Fruit fly (Drosophila melanogaster) whole organism, embryonic: ENCODE data around the gene CG10232.

ENCODE experiments used
- ATbp ChIP-seq: fragments of 200-800 bp; sonication (Bioruptor generic); optimal IDR thresholded peaks from 2 replicates; lab custom pipeline; 2017; ENCODE audit warnings: missing biosample characterization, mild to moderate bottlenecking, missing genetic modification characterization, missing genetic modification reagents
- Awh ChIP-seq: fragments of 200-800 bp; sonication (Bioruptor generic); IDR thresholded peaks from 2 replicates; pipeline ENCODE4, ENCODE4 v1.3.6; 2022; ENCODE audit warnings: missing biosample characterization, missing genetic modification characterization
- Bdp1 ChIP-seq: fragments of 200-800 bp; sonication (Bioruptor generic); optimal IDR thresholded peaks from 3 replicates; lab custom pipeline; 2016; ENCODE audit warnings: missing biosample characterization, missing genetic modification characterization
- Bgb ChIP-seq: fragments of 200-800 bp; sonication (Bioruptor generic); IDR thresholded peaks from 2 replicates; pipeline ENCODE4 v1.3.6; 2022; ENCODE audit warnings: missing biosample characterization, missing genetic modification characterization; ENCODE audit not compliant: partially characterized antibody
- BtbVII ChIP-seq: fragments of 200-800 bp; sonication (Bioruptor generic); optimal IDR thresholded peaks from 3 replicates; lab custom pipeline; 2017; ENCODE audit warnings: missing biosample characterization, mild to moderate bottlenecking, missing genetic modification characterization
- CG11085 ChIP-seq: fragments of 200-800 bp; sonication (Bioruptor generic); IDR thresholded peaks from 2 replicates; pipeline ENCODE4 v1.3.6; 2022; ENCODE audit warnings: missing biosample characterization, missing genetic modification characterization
- CG11398 ChIP-seq: fragments of 200-800 bp; sonication (Bioruptor generic); optimal IDR thresholded peaks from 2 replicates; lab custom pipeline; 2016; ENCODE audit warnings: missing biosample characterization, missing genetic modification characterization
- CG12236 ChIP-seq: fragments of 200-800 bp; sonication (Bioruptor generic); optimal IDR thresholded peaks from 2 replicates; lab custom pipeline; 2016; ENCODE audit warnings: missing biosample characterization, missing genetic modification characterization
- CG16815 ChIP-seq: fragments of 200-800 bp; sonication (Bioruptor generic); optimal IDR thresholded peaks from 3 replicates; lab custom pipeline; 2017; ENCODE audit warnings: missing biosample characterization, mild to moderate bottlenecking, missing genetic modification characterization
- CG18599 ChIP-seq: fragments of 200-800 bp; sonication (Bioruptor generic); optimal IDR thresholded peaks from 3 replicates; lab custom pipeline; 2017; ENCODE audit warnings: missing biosample characterization, missing genetic modification characterization, mild to moderate bottlenecking, moderate library complexity, missing genetic modification reagents
- CG30403 ChIP-seq: fragments of 200-800 bp; sonication (Bioruptor generic); optimal IDR thresholded peaks from 3 replicates; lab custom pipeline; 2016; ENCODE audit warnings: missing biosample characterization, missing genetic modification characterization
- CG3163 ChIP-seq: fragments of 200-800 bp; sonication (Bioruptor generic); optimal IDR thresholded peaks from 3 replicates; lab custom pipeline; 2016; ENCODE audit warnings: missing biosample characterization, missing genetic modification characterization
- CG4707 ChIP-seq: fragments of 200-800 bp; sonication (Bioruptor generic); optimal IDR thresholded peaks from 2 replicates; lab custom pipeline; 2018; ENCODE audit warnings: missing biosample characterization, mild to moderate bottlenecking, missing genetic modification characterization, moderate library complexity
- CG4854 ChIP-seq: fragments of 200-800 bp; sonication (Bioruptor generic); optimal IDR thresholded peaks from 2 replicates; lab custom pipeline; 2016; ENCODE audit warnings: missing biosample characterization, missing genetic modification characterization, inconsistent platforms
- CG6854 ChIP-seq: fragments of 200-800 bp; sonication (Bioruptor generic); optimal IDR thresholded peaks from 3 replicates; lab custom pipeline; 2017; ENCODE audit warnings: missing biosample characterization, mild to moderate bottlenecking, missing genetic modification characterization
- CG8290 ChIP-seq, 3 experiments: fragments of 200-800 bp; sonication (Bioruptor generic); optimal IDR thresholded peaks; 2 replicates each; lab custom pipeline; 2016 to 2019; ENCODE audit warnings: missing biosample characterization in 3 of 3, missing genetic modification characterization in 3 of 3, mild to moderate bottlenecking in 2 of 3, moderate library complexity in 1 of 3
- CG8359 ChIP-seq: fragments of 200-800 bp; sonication (Bioruptor generic); optimal IDR thresholded peaks from 2 replicates; lab custom pipeline; 2017; ENCODE audit warnings: missing biosample characterization, mild to moderate bottlenecking, missing genetic modification characterization, borderline replicate concordance
- Camta ChIP-seq: fragments of 200-800 bp; sonication (Bioruptor generic); optimal IDR thresholded peaks from 2 replicates; lab custom pipeline; 2016; ENCODE audit warnings: missing biosample characterization, missing genetic modification characterization
- Dbx ChIP-seq: fragments of 200-800 bp; sonication (Bioruptor generic); IDR thresholded peaks from 3 replicates; pipeline ENCODE4 v1.3.6; 2022; ENCODE audit warnings: missing biosample characterization, missing genetic modification characterization
- Eip74EF ChIP-seq, 2 experiments: fragments of 200-800 bp in 1 of 2; fragments of >200 bp in 1 of 2; sonication (Bioruptor generic) in 1 of 2; optimal IDR thresholded peaks; 2 replicates each; lab custom pipeline; 2017 to 2019; ENCODE audit warnings: missing biosample characterization in 2 of 2, missing genetic modification characterization in 2 of 2, mild to moderate bottlenecking in 1 of 2, moderate library complexity in 1 of 2
- Fer1 ChIP-seq: fragments of 200-800 bp; sonication (Bioruptor generic); optimal IDR thresholded peaks from 2 replicates; lab custom pipeline; 2017; ENCODE audit warnings: missing biosample characterization, mild to moderate bottlenecking, missing genetic modification characterization
- H15 ChIP-seq: fragments of 200-800 bp; sonication (Bioruptor generic); IDR thresholded peaks from 3 replicates; pipeline ENCODE4 v1.3.6; 2022; ENCODE audit warnings: missing biosample characterization, missing genetic modification characterization
- HHEX ChIP-seq: fragments of 200-800 bp; sonication (Bioruptor generic); optimal IDR thresholded peaks from 3 replicates; lab custom pipeline; 2017; ENCODE audit warnings: missing biosample characterization, mild to moderate bottlenecking, missing genetic modification characterization, missing genetic modification reagents
- Med ChIP-seq: fragments of 200-800 bp; sonication (Bioruptor generic); peaks from one replicate; lab custom pipeline; 2016; ENCODE audit warnings: missing biosample characterization, missing genetic modification characterization, mild to moderate bottlenecking, inconsistent platforms, moderate library complexity
- Nf-YA ChIP-seq: fragments of 200-800 bp; sonication (Bioruptor generic); IDR thresholded peaks from 2 replicates; pipeline ENCODE4 v1.3.6; 2022; ENCODE audit warnings: missing biosample characterization, missing genetic modification characterization
- Optix ChIP-seq: fragments of 200-800 bp; sonication (Bioruptor generic); IDR thresholded peaks from 3 replicates; pipeline ENCODE4 v1.3.6; 2022; ENCODE audit warnings: missing biosample characterization, missing genetic modification characterization
- Six4 ChIP-seq: fragments of 200-800 bp; sonication (Bioruptor generic); optimal IDR thresholded peaks from 2 replicates; lab custom pipeline; 2016; ENCODE audit warnings: missing biosample characterization, missing genetic modification characterization
- Trl ChIP-seq, 3 experiments: fragments of >200 bp in 2 of 3; fragments of 200-800 bp in 1 of 3; sonication (Bioruptor generic) in 1 of 3; optimal IDR thresholded peaks; 2 replicates in 1 of 3; 3 replicates in 2 of 3; lab custom pipeline; 2016 to 2017; ENCODE audit warnings: missing biosample characterization in 1 of 3, missing genetic modification characterization in 1 of 3
- Xrp1 ChIP-seq: fragments of 200-800 bp; sonication (Bioruptor generic); IDR thresholded peaks from 2 replicates; pipeline ENCODE4 v1.3.6; 2022; ENCODE audit warnings: missing biosample characterization, missing genetic modification characterization
- ab ChIP-seq: fragments of 200-800 bp; sonication (Bioruptor generic); optimal IDR thresholded peaks from 2 replicates; lab custom pipeline; 2016; ENCODE audit warnings: missing biosample characterization, missing genetic modification characterization
- abd-A ChIP-seq: fragments of 200-800 bp; sonication (Bioruptor generic); optimal IDR thresholded peaks from 3 replicates; lab custom pipeline; 2019; ENCODE audit warnings: missing biosample characterization, mild to moderate bottlenecking, missing genetic modification characterization, moderate library complexity
- btn ChIP-seq: fragments of 200-800 bp; sonication (Bioruptor generic); optimal IDR thresholded peaks from 2 replicates; lab custom pipeline; 2016; ENCODE audit warnings: missing biosample characterization, missing genetic modification characterization
- chif ChIP-seq, 2 experiments: fragments of 200-800 bp; sonication (Bioruptor generic); optimal IDR thresholded peaks; 3 replicates each; lab custom pipeline; 2016; ENCODE audit warnings: missing biosample characterization in 2 of 2, missing genetic modification characterization in 2 of 2
- ci ChIP-seq: fragments of 200-800 bp; sonication (Bioruptor generic); IDR thresholded peaks from 3 replicates; pipeline ENCODE4 v1.3.6; 2022; ENCODE audit warnings: missing biosample characterization, missing genetic modification characterization
- exex ChIP-seq: fragments of 200-800 bp; sonication (Bioruptor generic); optimal IDR thresholded peaks from 4 replicates; lab custom pipeline; 2018; ENCODE audit warnings: missing biosample characterization, mild to moderate bottlenecking, missing genetic modification characterization, moderate library complexity
- kay ChIP-seq: fragments of 200-800 bp; sonication (Bioruptor generic); optimal IDR thresholded peaks from 2 replicates; lab custom pipeline; 2016; ENCODE audit warnings: missing biosample characterization, missing genetic modification characterization
- klu ChIP-seq: fragments of 200-800 bp; sonication (Bioruptor generic); IDR thresholded peaks from 2 replicates; pipeline ENCODE4 v1.3.6; 2022; ENCODE audit warnings: missing biosample characterization, missing genetic modification characterization
- lab ChIP-seq: fragments of 200-800 bp; sonication (Bioruptor generic); optimal IDR thresholded peaks from 3 replicates; lab custom pipeline; 2017; ENCODE audit warnings: missing biosample characterization, missing genetic modification characterization, mild to moderate bottlenecking, moderate library complexity, missing genetic modification reagents
- mam ChIP-seq: fragments of 200-800 bp; sonication (Bioruptor generic); optimal IDR thresholded peaks from 3 replicates; lab custom pipeline; 2016; ENCODE audit warnings: missing biosample characterization, missing genetic modification characterization
- nom ChIP-seq: fragments of 200-800 bp; sonication (Bioruptor generic); optimal IDR thresholded peaks from 2 replicates; lab custom pipeline; 2017; ENCODE audit warnings: missing biosample characterization, missing genetic modification characterization, mild to moderate bottlenecking, moderate library complexity, missing genetic modification reagents
- oc ChIP-seq: fragments of 200-800 bp; sonication (Bioruptor generic); optimal IDR thresholded peaks from 2 replicates; lab custom pipeline; 2018; ENCODE audit warnings: missing biosample characterization, mild to moderate bottlenecking, missing genetic modification characterization, moderate library complexity
- pb ChIP-seq: fragments of 200-800 bp; sonication (Bioruptor generic); optimal IDR thresholded peaks from 3 replicates; lab custom pipeline; 2016; ENCODE audit warnings: missing biosample characterization, missing genetic modification characterization
- pho ChIP-seq: fragments of 200-800 bp; sonication (Bioruptor generic); optimal IDR thresholded peaks from 2 replicates; lab custom pipeline; 2016; ENCODE audit warnings: missing biosample characterization, missing genetic modification characterization
- salm ChIP-seq: fragments of 200-800 bp; sonication (Bioruptor generic); optimal IDR thresholded peaks from 2 replicates; lab custom pipeline; 2018; ENCODE audit warnings: missing biosample characterization, mild to moderate bottlenecking, missing genetic modification characterization
- slou ChIP-seq: fragments of 200-800 bp; sonication (Bioruptor generic); optimal IDR thresholded peaks from 3 replicates; lab custom pipeline; 2016; ENCODE audit warnings: missing biosample characterization, missing genetic modification characterization
- so ChIP-seq: fragments of 200-800 bp; sonication (Bioruptor generic); IDR thresholded peaks from 3 replicates; pipeline ENCODE4 v1.3.6; 2022; ENCODE audit warnings: missing biosample characterization, missing genetic modification characterization
- tll ChIP-seq, 2 experiments: fragments of 200-800 bp in 1 of 2; fragments of >200 bp in 1 of 2; sonication (Bioruptor generic) in 1 of 2; optimal IDR thresholded peaks; 2 replicates each; lab custom pipeline; 2017 to 2019; ENCODE audit warnings: missing biosample characterization in 2 of 2, missing genetic modification characterization in 2 of 2, mild to moderate bottlenecking in 1 of 2, moderate library complexity in 1 of 2
- ttk ChIP-seq: fragments of 200-800 bp; sonication (Bioruptor generic); IDR thresholded peaks from 2 replicates; pipeline ENCODE4 v2.1.2; 2022; ENCODE audit warnings: missing biosample characterization, missing genetic modification characterization
- yki ChIP-seq: fragments of >200 bp; optimal IDR thresholded peaks from 3 replicates; lab custom pipeline; 2018

The CG10232 gene

dm6 chr3R:23737676-23738574, 16.5 kb upstream of the CG10232 start (continued):
- TF ChIP-seq CG11398 (GFP tag; lab: Kevin White, UChicago) (no peak), CG18599 (no peak), BtbVII (GFP tag; lab: Kevin White, UChicago) (no peak), exex (tag; lab: Kevin White, UChicago) (no peak), CG8359 (GFP tag; lab: Kevin White, UChicago) (peak; percentile 54), nom (peak; percentile 5), tll (GFP tag; optimal IDR thresholded peaks at IDR 0.05; lab: Kevin White, UChicago) (peak in 1 of 2 experiments; percentile 74), CG16815 (GFP tag; lab: Kevin White, UChicago) (no peak), Fer1 (GFP tag; lab: Kevin White, UChicago) (no peak), Bdp1 (no peak), CG11085 (GFP tag; lab: Robert Waterston, UW) (no peak), CG4854 (GFP tag; lab: Kevin White, UChicago) (no peak), mam (no peak), CG4707 (GFP tag; lab: Kevin White, UChicago) (no peak), Nf-YA (GFP tag; lab: Robert Waterston, UW) (no peak), pho (GFP tag; lab: Kevin White, UChicago) (no peak), lab (GFP tag; lab: Kevin White, UChicago) (no peak), Trl (optimal IDR thresholded peaks at IDR 0.05; lab: Kevin White, UChicago) (no peak), Trl (GFP tag; optimal IDR thresholded peaks at IDR 0.05; lab: Kevin White, UChicago) (no peak), ttk (GFP tag; lab: Robert Waterston, UW) (no peak), Camta (GFP tag; lab: Kevin White, UChicago) (no peak), Optix (0 out of 3 replicates have a peak, but pooled peaks have one; percentile 29), btn (GFP tag; lab: Kevin White, UChicago) (no peak), salm (tag; lab: Kevin White, UChicago) (no peak), CG3163 (GFP tag; lab: Kevin White, UChicago) (no peak), CG8290 (GFP tag; optimal IDR thresholded peaks at IDR 0.05; lab: Kevin White, UChicago) (no peak), CG8290 (tag; optimal IDR thresholded peaks at IDR 0.05; lab: Kevin White, UChicago) (no peak), kay (GFP tag; lab: Kevin White, UChicago) (no peak), yki (no peak), ATbp (peak; percentile 9), ab (no peak), HHEX (GFP tag; lab: Kevin White, UChicago) (no peak), Six4 (no peak), Dbx (GFP tag; lab: Robert Waterston, UW) (no peak), Bgb (GFP tag; lab: Robert Waterston, UW) (no peak), CG6854 (no peak), slou (GFP tag; lab: Kevin White, UChicago) (no peak), klu (no peak)
- TF ChIP-seq, all 482 proteins: peak for 16

dm6 chr3R:23736365-23736764, 14.9 kb upstream of the CG10232 start:
- TF ChIP-seq pb (GFP tag; lab: Kevin White, UChicago): peak; percentile 7
- no peak for TF ChIP-seq chif (GFP tag; optimal IDR thresholded peaks at IDR 0.05; lab: Kevin White, UChicago)
- TF ChIP-seq CG12236 (GFP tag; lab: Kevin White, UChicago): no peak
- peak; percentile 54; the same call in 1 of the 3 replicates for TF ChIP-seq ci
- peak; percentile 42 for TF ChIP-seq ATbp
- TF ChIP-seq abd-A: peak; percentile 62
- TF ChIP-seq Med (GFP tag; lab: Kevin White, UChicago): peak; percentile 65
- peak; percentile 58; the same call in 1 of the 2 replicates for TF ChIP-seq Awh
- 0 out of 3 replicates have a peak, but pooled peaks have one; percentile 21 for TF ChIP-seq so
- TF ChIP-seq CG30403 (GFP tag; lab: Kevin White, UChicago): no peak
- TF ChIP-seq Eip74EF (GFP tag; optimal IDR thresholded peaks at IDR 0.05; lab: Kevin White, UChicago): peak in 1 of 2 experiments; percentile 16
- peak; percentile 17 for TF ChIP-seq oc (tag; lab: Kevin White, UChicago)
- 0 out of 2 replicates have a peak, but pooled peaks have one; percentile 16 for TF ChIP-seq Xrp1 (GFP tag; lab: Robert Waterston, UW)
- peak; percentile 42; the same call in 1 of the 3 replicates for TF ChIP-seq H15 (GFP tag; lab: Robert Waterston, UW)
